Worm (Caenorhabditis elegans): ENCODE measurements around the gene K10F12.7.

DNA sequence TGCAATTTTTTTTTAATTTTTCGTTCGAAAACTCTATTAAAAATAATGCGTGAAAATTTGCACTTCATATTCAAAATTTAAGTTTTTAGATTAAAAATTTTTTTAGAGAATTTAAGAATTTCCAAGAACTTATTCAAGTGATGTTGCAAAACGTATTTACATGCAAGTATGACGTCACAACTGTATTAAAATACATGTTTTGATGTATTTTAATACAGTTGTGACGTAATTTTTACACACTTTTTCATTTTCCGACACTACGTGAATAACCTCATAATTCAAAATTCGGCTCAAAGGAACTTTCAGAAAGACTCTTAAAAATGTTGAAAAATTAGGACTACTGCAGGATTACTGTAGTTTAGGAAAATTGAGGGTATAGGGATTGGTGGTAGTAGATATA is 24.3 kb downstream of the K10F12.7 start:
- no peak for TF ChIP-seq ama-1 (optimal IDR thresholded peaks at IDR 0.05)
- TF ChIP-seq lin-14 (GFP tag; optimal IDR thresholded peaks at IDR 0.05): no peak
- no peak for TF ChIP-seq ceh-82 (tag; optimal IDR thresholded peaks at IDR 0.05)
- TF ChIP-seq ztf-4 (tag; optimal IDR thresholded peaks at IDR 0.05): no peak
- no peak for TF ChIP-seq nhr-12 (tag; optimal IDR thresholded peaks at IDR 0.05)
- TF ChIP-seq Y116A8C.19 (tag; optimal IDR thresholded peaks at IDR 0.05; ENCODE audit: borderline replicate concordance): no peak
- TF ChIP-seq aly-2 (tag; optimal IDR thresholded peaks at IDR 0.05): no peak
- TF ChIP-seq snpc-4 (tag; optimal IDR thresholded peaks at IDR 0.05): no peak
- no peak for TF ChIP-seq C04F5.9 (tag; optimal IDR thresholded peaks at IDR 0.05)
- no peak for TF ChIP-seq efl-3 (GFP tag; optimal IDR thresholded peaks at IDR 0.05)
- TF ChIP-seq nhr-11 (tag; optimal IDR thresholded peaks at IDR 0.05): no peak
- no peak for TF ChIP-seq fkh-4 (tag; optimal IDR thresholded peaks at IDR 0.05; ENCODE audit: borderline replicate concordance)

Measured in whole organism, L1 larva.